Worm (Caenorhabditis elegans) whole organism, L4/young adult: ENCODE results near the gene F59B2.15.

ENCODE experiments used
- W03F9.2 ChIP-seq: fragments of 150-350 bp; optimal IDR thresholded peaks from 2 replicates; lab custom pipeline; 2014; ENCODE audit warnings: missing biosample characterization, missing genetic modification characterization
- dao-5 ChIP-seq: sonication (generic microtip); optimal IDR thresholded peaks from 2 replicates; lab custom pipeline; 2016; ENCODE audit warnings: missing genotype, missing genetic modification characterization, moderate library complexity, missing compliant biosample characterization
- him-1 ChIP-seq: sonication (generic microtip); optimal IDR thresholded peaks from 2 replicates; lab custom pipeline; 2016; ENCODE audit warnings: missing genotype, missing genetic modification reagents, missing genetic modification characterization, missing compliant biosample characterization

The F59B2.15 gene

DNA sequence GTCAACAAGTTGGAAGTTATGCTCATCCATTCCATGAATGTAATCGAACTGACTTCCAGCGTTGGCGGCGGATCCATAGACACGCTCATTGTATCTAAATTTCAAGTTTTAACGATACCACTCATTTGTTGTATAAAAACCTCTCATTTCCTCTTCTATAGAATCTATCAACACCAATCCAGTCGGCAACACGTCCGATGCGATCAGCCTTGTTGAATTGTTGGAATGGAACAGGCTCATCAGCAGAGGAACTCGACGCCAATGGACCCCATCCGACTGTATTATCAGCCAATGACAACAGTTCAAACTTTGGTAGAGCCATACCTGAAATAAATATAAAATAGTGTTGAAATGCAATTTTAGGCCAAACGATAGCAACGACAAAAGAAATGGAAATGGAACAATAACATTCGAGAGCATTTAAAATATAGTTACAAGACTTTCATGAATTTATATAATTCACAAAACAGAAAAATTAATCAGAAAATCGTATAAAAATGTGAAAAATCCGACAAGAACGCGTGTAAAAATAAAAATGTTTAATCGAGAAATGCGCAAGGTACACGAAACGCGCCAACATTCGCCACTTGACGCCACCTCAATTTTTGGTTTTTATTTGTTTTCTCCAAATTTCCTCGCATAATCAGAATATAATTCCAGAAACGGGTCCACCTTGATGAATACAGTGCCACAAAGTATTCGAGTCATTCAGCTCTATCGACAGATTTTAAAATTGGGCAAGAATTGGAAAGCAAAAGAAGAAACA, 31.0 kb downstream of the F59B2.15 start, which contains the start of the genes eif-3.D and R08D7.4:
Gene eif-3.D (minus strand): TSS at position 324 of the 766 bp plus-strand sequence.
Gene R08D7.4 (plus strand): TSS at position 638 of the 766 bp plus-strand sequence.
- TF ChIP-seq dao-5 (tag; lab: Kevin White, UChicago) (no peak), W03F9.2 (tag; lab: Kevin White, UChicago) (peak; percentile 79)

DNA sequence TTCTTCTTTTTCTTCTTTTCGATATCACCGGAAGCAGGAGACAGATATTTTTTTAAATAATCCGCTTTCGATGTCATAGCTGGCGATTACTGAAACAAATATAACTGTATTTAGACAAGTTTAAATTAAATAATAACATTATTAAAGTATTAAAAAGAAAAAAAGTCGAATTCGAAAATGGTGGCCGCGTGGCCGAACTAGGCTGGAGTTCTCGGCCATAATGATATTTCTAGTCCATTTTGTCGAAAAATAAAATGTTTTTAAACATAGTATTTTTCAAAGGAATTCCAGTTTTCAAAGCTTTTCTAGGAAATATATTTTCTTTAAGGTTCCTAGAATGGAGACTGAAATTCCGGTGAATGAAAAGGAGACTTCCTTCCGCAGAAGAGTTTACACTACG, 34.8 kb downstream of the F59B2.15 start, which contains the start of the genes bud-13 and rpap-2:
Gene bud-13 (minus strand): TSS at position 89 of the 400 bp plus-strand sequence.
Gene rpap-2 (plus strand): TSS at position 329 of the 400 bp plus-strand sequence.
- TF ChIP-seq dao-5 (tag; lab: Kevin White, UChicago): no peak
- TF ChIP-seq W03F9.2 (tag; lab: Kevin White, UChicago): peak; percentile 36

DNA sequence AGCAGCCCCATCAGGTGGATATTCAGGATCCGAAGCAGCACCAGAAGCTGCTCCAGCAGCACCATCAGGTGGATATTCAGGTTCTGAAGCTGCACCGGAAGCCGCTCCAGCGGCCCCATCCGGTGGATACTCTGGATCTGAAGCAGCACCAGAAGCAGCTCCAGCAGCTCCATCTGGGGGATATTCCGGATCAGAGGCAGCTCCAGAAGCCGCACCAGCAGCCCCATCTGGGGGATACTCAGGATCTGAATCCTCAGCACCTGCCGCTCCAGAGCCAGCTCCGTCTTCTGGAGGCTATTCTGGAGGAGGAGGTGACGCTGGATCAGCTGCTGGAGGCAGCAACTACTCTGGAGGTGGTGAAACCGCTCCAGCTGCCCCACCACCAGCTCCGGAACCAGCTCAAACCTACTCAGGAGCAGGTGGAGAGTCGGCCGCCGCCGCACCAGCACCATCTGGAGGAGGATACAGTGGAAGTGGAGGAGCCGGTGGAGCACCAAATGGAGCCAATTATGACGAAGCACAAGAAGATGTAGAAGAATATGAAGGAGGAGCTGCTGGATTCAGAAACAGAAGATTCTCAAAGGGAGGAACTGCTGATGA, 37.7 kb downstream of the F59B2.15 start:
- no peak for TF ChIP-seq dao-5 (tag; lab: Kevin White, UChicago)
- no peak for TF ChIP-seq him-1
- no peak for TF ChIP-seq W03F9.2 (tag; lab: Kevin White, UChicago)

DNA sequence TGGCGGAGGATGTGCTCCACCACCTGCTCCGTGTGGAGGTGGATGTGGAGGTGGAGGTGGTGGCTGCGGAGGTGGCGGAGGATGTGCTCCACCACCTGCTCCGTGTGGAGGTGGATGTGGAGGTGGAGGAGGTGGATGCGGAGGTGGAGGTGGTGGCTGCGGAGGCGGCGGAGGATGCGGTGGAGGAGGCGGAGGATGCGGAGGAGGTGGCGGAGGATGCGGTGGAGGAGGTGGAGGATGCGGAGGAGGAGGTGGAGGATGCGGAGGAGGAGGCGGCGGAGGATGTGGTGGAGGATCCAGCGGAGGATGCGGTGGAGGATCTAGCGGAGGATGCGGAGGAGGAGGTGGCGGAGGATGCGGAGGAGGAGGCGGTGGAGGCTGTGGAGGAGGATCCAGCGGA, 40.0 kb downstream of the F59B2.15 start:
- TF ChIP-seq W03F9.2 (tag; lab: Kevin White, UChicago): no peak
- no peak for TF ChIP-seq him-1
- TF ChIP-seq dao-5 (tag; lab: Kevin White, UChicago): no peak

DNA sequence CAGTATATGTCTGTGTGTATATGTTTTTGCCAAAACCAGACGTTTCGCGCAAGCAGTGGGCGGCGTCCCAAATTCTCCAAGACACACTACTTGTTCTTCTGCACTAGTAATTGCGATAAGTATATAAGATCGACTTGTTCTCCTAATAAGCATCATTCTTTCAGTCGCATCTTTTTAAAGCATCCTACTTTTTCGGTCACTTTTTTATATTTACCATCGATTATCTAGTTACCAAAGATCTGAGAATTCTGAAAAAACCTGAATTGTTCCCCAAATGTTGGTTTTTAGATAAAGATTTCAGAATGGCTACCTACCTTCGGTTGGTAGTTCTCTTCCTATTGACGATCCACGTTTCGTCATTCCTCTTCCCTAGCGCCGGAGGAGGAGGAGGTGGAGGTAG, 40.5 kb downstream of the F59B2.15 start, which contains the start of gene grl-25:
Gene grl-25 (plus strand): TSS at position 301 of the 400 bp plus-strand sequence.
- TF ChIP-seq dao-5 (tag; lab: Kevin White, UChicago) (no peak), W03F9.2 (tag; lab: Kevin White, UChicago) (no peak), him-1 (no peak)

DNA sequence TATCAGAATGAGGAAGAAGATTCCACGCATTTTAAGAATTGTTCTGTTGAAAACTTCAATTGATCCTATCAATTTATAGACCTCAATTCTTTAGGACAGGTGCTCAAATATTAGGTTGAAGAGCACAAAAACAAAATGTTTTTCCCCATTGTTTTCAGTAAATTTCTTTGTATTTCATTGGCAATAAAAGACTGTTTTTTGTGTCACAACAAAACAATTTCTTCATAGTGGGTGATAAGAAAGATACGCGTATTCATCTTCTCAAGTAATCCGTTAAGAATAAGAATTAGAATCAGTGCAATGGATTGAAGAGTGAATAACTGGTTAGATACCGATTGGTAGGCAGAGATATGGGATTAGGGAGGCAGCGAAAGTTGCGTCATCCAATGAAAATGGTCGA, 41.8 kb downstream of the F59B2.15 start, which contains the start of gene ZK643.6:
Gene ZK643.6 (minus strand): TSS at position 101 of the 400 bp plus-strand sequence.
- no peak for TF ChIP-seq him-1
- TF ChIP-seq dao-5 (tag; lab: Kevin White, UChicago): no peak
- TF ChIP-seq W03F9.2 (tag; lab: Kevin White, UChicago): no peak

DNA sequence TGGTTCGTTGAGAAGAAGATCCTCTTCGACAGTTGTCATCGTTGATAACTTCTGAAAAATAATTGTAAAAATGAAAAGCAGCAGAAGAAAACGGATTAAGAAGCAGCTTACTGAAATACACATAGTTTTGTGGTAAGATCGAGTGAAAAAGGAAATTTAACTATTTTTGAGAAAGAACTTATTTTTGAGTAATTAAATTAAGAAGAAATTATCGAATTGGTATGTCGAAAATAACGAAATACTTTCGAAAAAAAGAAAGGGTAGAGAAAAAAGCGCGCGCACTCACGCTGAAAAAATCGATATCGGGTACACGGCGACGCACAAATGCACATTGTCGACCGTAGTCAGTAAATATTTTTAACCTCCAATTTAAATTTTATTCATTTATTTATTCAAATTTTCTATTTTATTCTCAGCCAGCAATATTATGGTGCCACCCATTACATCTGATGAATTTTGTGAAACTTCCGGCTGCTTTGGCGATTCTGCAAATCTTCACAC, 46.2 kb downstream of the F59B2.15 start, which contains the start of the genes ZK643.5 and ZK643.2:
Gene ZK643.5 (minus strand): TSS at position 51 of the 501 bp plus-strand sequence.
Gene ZK643.2 (plus strand): TSS at position 395 of the 501 bp plus-strand sequence.
- TF ChIP-seq him-1: no peak
- TF ChIP-seq W03F9.2 (tag; lab: Kevin White, UChicago): peak; percentile 82

DNA sequence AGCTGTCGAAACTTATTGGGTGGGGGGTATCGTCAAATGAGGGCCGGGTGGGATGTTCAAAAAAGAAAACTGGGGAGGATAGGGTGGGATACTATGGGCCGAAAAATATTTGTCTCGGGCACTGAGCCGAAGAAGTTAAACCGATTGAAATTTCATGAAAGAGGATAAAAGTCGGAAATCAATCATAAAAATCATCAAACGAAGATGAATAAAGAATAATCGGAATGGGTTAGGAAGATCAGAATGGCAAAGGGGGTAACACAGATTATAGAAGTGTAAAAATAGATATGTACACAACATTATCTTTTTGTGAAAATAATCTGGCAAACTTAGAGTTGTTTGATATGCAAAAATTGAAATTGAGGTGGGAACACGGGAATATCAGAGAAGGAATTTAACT, 46.9 kb downstream of the F59B2.15 start:
- TF ChIP-seq dao-5 (tag; lab: Kevin White, UChicago) (no peak), him-1 (no peak), W03F9.2 (tag; lab: Kevin White, UChicago) (no peak)
